Worm (Caenorhabditis elegans) whole organism, L4 larva: ENCODE data around the gene W10G11.19.

Experiments
- D1046.2 ChIP-seq: fragments of 200-800 bp; sonication (Bioruptor generic); IDR thresholded peaks from 2 replicates; pipeline ENCODE4 v1.3.6; 2022; ENCODE audit warnings: missing genetic modification characterization, missing compliant biosample characterization
- F49E8.2 ChIP-seq: sonication (generic microtip); optimal IDR thresholded peaks from 2 replicates; lab custom pipeline; 2016; ENCODE audit warnings: missing compliant biosample characterization, mild to moderate bottlenecking, missing genetic modification characterization, borderline replicate concordance
- T26A8.4 ChIP-seq: fragments of 200-800 bp; sonication (Bioruptor generic); IDR thresholded peaks from 2 replicates; pipeline ENCODE4 v1.3.6; 2022; ENCODE audit warnings: missing genetic modification characterization, missing compliant biosample characterization
- ceh-82 ChIP-seq: sonication (generic microtip); optimal IDR thresholded peaks from 2 replicates; lab custom pipeline; 2017; ENCODE audit warnings: missing biosample characterization, missing genetic modification characterization
- cey-2 ChIP-seq: sonication (generic microtip); optimal IDR thresholded peaks from 3 replicates; lab custom pipeline; 2017; ENCODE audit warnings: missing genetic modification characterization, mild to moderate bottlenecking, missing compliant biosample characterization, antibody characterized with exemption, borderline replicate concordance; ENCODE audit not compliant: insufficient read depth
- daf-16 ChIP-seq, 3 experiments: sonication (generic microtip); optimal IDR thresholded peaks; 2 replicates each; lab custom pipeline; 2016 to 2017; ENCODE audit warnings: missing genetic modification characterization in 3 of 3, missing genetic modification reagents in 3 of 3, mild to moderate bottlenecking in 2 of 3, missing compliant biosample characterization in 2 of 3, missing biosample characterization in 1 of 3, moderate library complexity in 1 of 3
- daf-19 ChIP-seq: fragments of 200-800 bp; sonication (Bioruptor generic); conservative IDR thresholded peaks from 2 replicates; pipeline ENCODE4 v1.3.6; 2022; ENCODE audit warnings: missing genetic modification characterization, missing compliant biosample characterization
- dmd-6 ChIP-seq: fragments of 200-800 bp; sonication (Bioruptor generic); IDR thresholded peaks from 2 replicates; pipeline ENCODE4 v1.3.6; 2022; ENCODE audit warnings: missing genetic modification reagents, missing genetic modification characterization, missing compliant biosample characterization
- dve-1 ChIP-seq: sonication (generic microtip); optimal IDR thresholded peaks from 2 replicates; lab custom pipeline; 2017; ENCODE audit warnings: antibody characterized with exemption, mild to moderate bottlenecking, missing genetic modification characterization, missing compliant biosample characterization; ENCODE audit not compliant: insufficient read depth
- egl-27 ChIP-seq: sonication (generic microtip); optimal IDR thresholded peaks from 3 replicates; lab custom pipeline; 2017; ENCODE audit warnings: missing biosample characterization, missing genetic modification reagents, missing genetic modification characterization
- egl-43 ChIP-seq: fragments of 200-800 bp; sonication (Bioruptor generic); IDR thresholded peaks from 2 replicates; pipeline ENCODE4 v1.3.6; 2022; ENCODE audit warnings: missing genetic modification reagents, missing genetic modification characterization, missing compliant biosample characterization
- fkh-10 ChIP-seq: fragments of 150-350 bp; optimal IDR thresholded peaks from 2 replicates; lab custom pipeline; 2014; ENCODE audit warnings: missing biosample characterization, missing genetic modification reagents, missing genetic modification characterization
- hlh-30 ChIP-seq: sonication (generic microtip); optimal IDR thresholded peaks from 2 replicates; lab custom pipeline; 2017; ENCODE audit warnings: antibody characterized with exemption, mild to moderate bottlenecking, missing genetic modification characterization, missing compliant biosample characterization; ENCODE audit not compliant: insufficient read depth
- hmg-1.1 ChIP-seq: fragments of 200-800 bp; sonication (Bioruptor generic); IDR thresholded peaks from 2 replicates; pipeline ENCODE4 v1.3.6; 2022; ENCODE audit warnings: missing genetic modification reagents, missing genetic modification characterization, missing compliant biosample characterization
- lin-29 ChIP-seq: fragments of 200-800 bp; sonication (Bioruptor generic); IDR thresholded peaks from 2 replicates; pipeline ENCODE4 v1.3.6; 2022; ENCODE audit warnings: missing genetic modification reagents, missing genetic modification characterization, missing compliant biosample characterization
- lin-38 ChIP-seq: fragments of 200-800 bp; sonication (Bioruptor generic); IDR thresholded peaks from 2 replicates; pipeline ENCODE4 v1.3.6; 2022; ENCODE audit warnings: missing genetic modification reagents, missing genetic modification characterization, missing compliant biosample characterization
- lin-39 ChIP-seq: fragments of 150-350 bp; optimal IDR thresholded peaks from 2 replicates; lab custom pipeline; 2014; ENCODE audit warnings: missing biosample characterization, missing genetic modification reagents, missing genetic modification characterization
- lir-3 ChIP-seq: sonication (generic microtip); optimal IDR thresholded peaks from 2 replicates; lab custom pipeline; 2016; ENCODE audit warnings: mild to moderate bottlenecking, missing genetic modification characterization, missing compliant biosample characterization
- lsy-2 ChIP-seq, 2 experiments: fragments of 150-350 bp in 1 of 2; sonication (generic microtip) in 1 of 2; optimal IDR thresholded peaks; 2 replicates each; lab custom pipeline; 2014 to 2017; ENCODE audit warnings: missing biosample characterization in 2 of 2, missing genetic modification characterization in 2 of 2
- mdt-29 ChIP-seq: fragments of 200-800 bp; sonication (Bioruptor generic); IDR thresholded peaks from 2 replicates; pipeline ENCODE4 v1.3.6; 2022; ENCODE audit warnings: missing genetic modification reagents, missing genetic modification characterization, missing compliant biosample characterization
- nhr-102 ChIP-seq: sonication (generic microtip); optimal IDR thresholded peaks from 2 replicates; lab custom pipeline; 2016; ENCODE audit warnings: mild to moderate bottlenecking, missing genetic modification characterization, moderate library complexity, missing compliant biosample characterization
- nhr-25 ChIP-seq: sonication (generic microtip); optimal IDR thresholded peaks from 2 replicates; lab custom pipeline; 2017; ENCODE audit warnings: missing genetic modification characterization, mild to moderate bottlenecking, missing compliant biosample characterization, antibody characterized with exemption, moderate library complexity, borderline replicate concordance; ENCODE audit not compliant: insufficient read depth
- nhr-6 ChIP-seq: fragments of 150-350 bp; optimal IDR thresholded peaks from 2 replicates; lab custom pipeline; 2014; ENCODE audit warnings: missing biosample characterization, missing genetic modification characterization
- pha-4 ChIP-seq, 2 experiments: fragments of 150-350 bp in 1 of 2; fragments of 200-800 bp in 1 of 2; sonication (Bioruptor generic) in 1 of 2; IDR thresholded peaks in 1 of 2; optimal IDR thresholded peaks in 1 of 2; 2 replicates each; pipeline versions ENCODE4 v1.3.6 to Lab custom; 2014 to 2022; ENCODE audit warnings: missing genetic modification characterization in 2 of 2, missing genetic modification reagents in 2 of 2, missing biosample characterization in 1 of 2, missing compliant biosample characterization in 1 of 2
- rbr-2 ChIP-seq: sonication (generic microtip); optimal IDR thresholded peaks from 2 replicates; lab custom pipeline; 2016; ENCODE audit warnings: missing genotype, missing genetic modification characterization, missing compliant biosample characterization
- set-16 ChIP-seq: fragments of 200-800 bp; sonication (Bioruptor generic); IDR thresholded peaks from 2 replicates; pipeline ENCODE4 v1.3.6; 2022; ENCODE audit warnings: missing genetic modification reagents, missing genetic modification characterization, missing compliant biosample characterization
- tra-1 ChIP-seq: fragments of 200-800 bp; sonication (Bioruptor generic); IDR thresholded peaks from 2 replicates; pipeline ENCODE4 v1.3.6; 2022; ENCODE audit warnings: missing genetic modification reagents, missing genetic modification characterization, missing compliant biosample characterization
- unc-130 ChIP-seq: sonication (generic microtip); optimal IDR thresholded peaks from 2 replicates; lab custom pipeline; 2016; ENCODE audit warnings: missing genetic modification reagents, missing genetic modification characterization, missing compliant biosample characterization
- unc-39 ChIP-seq: sonication (generic microtip); optimal IDR thresholded peaks from 2 replicates; lab custom pipeline; 2017; ENCODE audit warnings: missing biosample characterization, missing genetic modification characterization
- unc-62 ChIP-seq, 3 experiments: fragments of 150-350 bp in 1 of 3; sonication (generic microtip); optimal IDR thresholded peaks in 2 of 3; peaks in 1 of 3; 1 replicate in 1 of 3; 2 replicates in 2 of 3; lab custom pipeline; 2014 to 2017; ENCODE audit warnings: missing biosample characterization in 3 of 3, missing genetic modification characterization in 3 of 3, missing genetic modification reagents in 3 of 3, missing genotype in 1 of 3
- zag-1 ChIP-seq: fragments of 150-350 bp; optimal IDR thresholded peaks from 2 replicates; lab custom pipeline; 2014; ENCODE audit warnings: missing biosample characterization, missing genetic modification characterization

W10G11.19 gene

DNA sequence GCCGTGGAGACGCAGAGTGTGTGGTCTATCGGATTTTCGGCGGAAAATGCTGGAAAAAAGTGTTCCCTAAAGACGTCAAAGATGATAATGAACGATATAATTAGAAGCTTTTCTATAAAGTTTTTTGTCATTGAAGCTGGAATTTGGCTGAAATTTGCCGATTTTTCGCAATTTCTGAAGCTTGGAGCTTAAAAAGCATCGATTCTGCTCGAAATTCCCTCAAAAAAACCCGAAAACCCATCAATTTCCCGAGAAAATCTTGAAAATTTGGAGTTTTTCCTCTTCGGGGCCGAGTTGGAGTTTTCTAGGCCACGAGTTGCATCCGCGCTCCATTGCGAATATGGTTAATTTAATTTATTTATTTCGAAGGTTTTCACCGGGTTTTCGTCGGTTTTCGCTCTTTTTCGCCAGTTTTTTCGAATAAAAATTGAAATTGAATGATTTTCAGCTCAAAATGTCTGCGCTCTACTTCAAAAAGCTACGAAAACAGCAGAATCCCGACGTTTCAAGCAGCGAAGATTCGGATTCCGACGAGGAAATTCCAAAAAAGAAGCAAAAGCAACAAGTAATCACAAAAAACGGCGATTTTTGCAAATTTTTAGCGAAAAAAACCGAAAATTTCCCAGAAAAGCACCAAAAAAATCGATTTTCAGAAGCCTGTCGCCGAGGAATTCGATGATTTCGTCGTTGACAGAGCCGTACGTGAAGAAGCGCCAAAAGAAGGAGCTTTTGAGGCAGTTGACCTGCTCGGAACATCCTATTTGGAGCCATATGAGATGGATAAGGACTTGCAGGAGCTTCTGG lies 47.7 kb upstream of the W10G11.19 start, which contains the start of the genes col-71 and Y49F6B.2 (continued):
- TF ChIP-seq lsy-2 (tag; optimal IDR thresholded peaks at IDR 0.05; lab: Kevin White, UChicago): peak in 1 of 2 experiments; percentile 85
- no peak for TF ChIP-seq tra-1 (GFP tag; lab: Robert Waterston, UW)
- no peak for TF ChIP-seq set-16
- TF ChIP-seq ceh-82 (tag; lab: Kevin White, UChicago): no peak
- no peak for TF ChIP-seq daf-19 (GFP tag; lab: Robert Waterston, UW)
- 0 out of 2 replicates have a peak, but pooled peaks have one; percentile 52 for TF ChIP-seq D1046.2 (GFP tag; lab: Robert Waterston, UW)
- peak; percentile 66 for TF ChIP-seq dve-1
- no peak for TF ChIP-seq daf-16 (GFP tag; optimal IDR thresholded peaks at IDR 0.05; lab: Kevin White, UChicago)
- TF ChIP-seq daf-16 (tag; optimal IDR thresholded peaks at IDR 0.05; lab: Kevin White, UChicago): peak; percentile 12
- no peak for TF ChIP-seq unc-39
- TF ChIP-seq F49E8.2 (tag; lab: Kevin White, UChicago): no peak
- TF ChIP-seq egl-43 (GFP tag; lab: Robert Waterston, UW): no peak
- no peak for TF ChIP-seq egl-27 (tag; lab: Kevin White, UChicago)
- peak in 1 of 2 experiments; percentile 97 for TF ChIP-seq unc-62 (GFP tag; optimal IDR thresholded peaks at IDR 0.05 in 1 of 2; lab: Kevin White, UChicago)
- no peak for TF ChIP-seq unc-62 (tag; optimal IDR thresholded peaks at IDR 0.05; lab: Kevin White, UChicago)
- peak; percentile 78 for TF ChIP-seq rbr-2 (tag; lab: Kevin White, UChicago)
- TF ChIP-seq nhr-25 (tag; lab: Kevin White, UChicago): no peak
- 0 out of 2 replicates have a peak, but pooled peaks have one; percentile 36 for TF ChIP-seq hmg-1.1 (GFP tag; lab: Robert Waterston, UW)
- no peak for TF ChIP-seq lin-29 (GFP tag; lab: Robert Waterston, UW)
- TF ChIP-seq nhr-102 (tag; lab: Kevin White, UChicago): no peak
- TF ChIP-seq dmd-6 (GFP tag; lab: Robert Waterston, UW): peak; percentile 45
- peak; percentile 91 for TF ChIP-seq unc-130 (GFP tag; lab: Kevin White, UChicago)
- TF ChIP-seq zag-1 (tag; lab: Kevin White, UChicago): no peak
- peak; percentile 22 for TF ChIP-seq hlh-30
- peak; percentile 66 for TF ChIP-seq fkh-10 (GFP tag; lab: Kevin White, UChicago)
- no peak for TF ChIP-seq lir-3 (tag; lab: Kevin White, UChicago)
- TF ChIP-seq, all 104 proteins: peak for 35

DNA sequence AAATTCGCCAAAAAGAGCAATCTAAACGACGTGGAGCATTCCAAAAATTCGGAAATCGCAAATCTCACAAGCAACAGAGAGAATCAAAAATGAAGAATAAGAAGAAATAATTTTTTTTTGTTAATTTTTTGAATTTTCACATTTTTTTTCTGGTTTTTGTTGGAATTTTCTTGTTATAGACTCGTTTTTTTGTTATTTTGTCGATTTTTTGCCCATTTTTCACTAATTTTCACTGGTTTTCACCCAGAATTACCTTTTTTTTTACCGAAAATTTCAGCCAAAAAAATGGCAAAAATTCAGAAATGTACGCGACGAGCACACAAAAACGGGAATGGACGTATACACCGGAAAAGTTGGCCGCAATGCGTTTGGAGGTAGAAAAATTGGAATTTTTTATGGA lies 45.7 kb upstream of the W10G11.19 start, which contains the start of gene cyh-1:
cyh-1 (plus strand) TSS at position 301 of the 400 bp plus-strand sequence.
- TF ChIP-seq hlh-30 (no peak), mdt-29 (GFP tag; lab: Robert Waterston, UW) (no peak), lin-38 (GFP tag; lab: Robert Waterston, UW) (0 out of 2 replicates have a peak, but pooled peaks have one; percentile 15), T26A8.4 (no peak), pha-4 (GFP tag; IDR thresholded peaks at IDR 0.05; lab: Robert Waterston, UW) (no peak), pha-4 (tag; optimal IDR thresholded peaks at IDR 0.05; lab: Kevin White, UChicago) (no peak), cey-2 (no peak), D1046.2 (GFP tag; lab: Robert Waterston, UW) (no peak)

DNA sequence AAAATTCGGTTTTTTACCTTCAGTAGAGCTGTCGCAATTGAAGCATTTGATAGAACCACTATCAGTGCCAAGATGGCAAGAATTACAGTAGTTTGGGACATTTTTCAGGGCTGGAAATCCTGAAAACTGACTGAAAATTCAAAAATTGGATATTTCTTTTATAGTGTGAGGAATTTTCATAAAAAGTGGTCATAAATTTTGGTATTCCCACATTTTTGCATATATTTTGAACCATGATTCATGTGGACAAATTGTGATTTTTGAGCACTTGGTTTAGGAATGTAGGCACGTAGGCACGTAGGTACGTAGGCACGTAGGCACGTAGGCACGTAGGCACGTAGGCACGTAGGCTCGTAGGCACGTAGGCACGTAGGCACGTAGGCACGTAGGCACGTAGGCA lies 38.2 kb upstream of the W10G11.19 start, which contains the start of gene Y49F6B.19:
Y49F6B.19 (minus strand) TSS at position 101 of the 400 bp plus-strand sequence.
- TF ChIP-seq lin-39 (tag; lab: Kevin White, UChicago) (no peak), nhr-6 (no peak), tra-1 (GFP tag; lab: Robert Waterston, UW) (0 out of 2 replicates have a peak, but pooled peaks have one; percentile 19), dve-1 (no peak)
